Worm (Caenorhabditis elegans): ENCODE data around the gene dmsr-16.

Gene dmsr-16

ce11 chrV:6808962-6809361 lies at the start of gene dmsr-16:
dmsr-16 (minus strand) TSS chrV:6809062.
- no peak for TF ChIP-seq dao-5 (tag; optimal IDR thresholded peaks at IDR 0.05)
- no peak for TF ChIP-seq W03F9.2 (tag; optimal IDR thresholded peaks at IDR 0.05)
- no peak for TF ChIP-seq him-1 (tag; optimal IDR thresholded peaks at IDR 0.05)

- TF ChIP-seq W03F9.2 (tag; optimal IDR thresholded peaks at IDR 0.05) (no peak), him-1 (tag; optimal IDR thresholded peaks at IDR 0.05) (no peak), dao-5 (tag; optimal IDR thresholded peaks at IDR 0.05) (no peak)
These were observed 45.8 kb upstream of the dmsr-16 start, which contains the start of gene gpa-10 for ce11 chrV:6854711-6855110. gpa-10 (minus strand) TSS chrV:6854811.

- no peak for TF ChIP-seq W03F9.2 (tag; optimal IDR thresholded peaks at IDR 0.05)
- TF ChIP-seq him-1 (tag; optimal IDR thresholded peaks at IDR 0.05) = no peak
- no peak for TF ChIP-seq dao-5 (tag; optimal IDR thresholded peaks at IDR 0.05)
These were observed 37.6 kb upstream of the dmsr-16 start, which contains the start of gene lgc-54 for ce11 chrV:6846507-6846906. lgc-54 (minus strand) TSS chrV:6846607.

DNA sequence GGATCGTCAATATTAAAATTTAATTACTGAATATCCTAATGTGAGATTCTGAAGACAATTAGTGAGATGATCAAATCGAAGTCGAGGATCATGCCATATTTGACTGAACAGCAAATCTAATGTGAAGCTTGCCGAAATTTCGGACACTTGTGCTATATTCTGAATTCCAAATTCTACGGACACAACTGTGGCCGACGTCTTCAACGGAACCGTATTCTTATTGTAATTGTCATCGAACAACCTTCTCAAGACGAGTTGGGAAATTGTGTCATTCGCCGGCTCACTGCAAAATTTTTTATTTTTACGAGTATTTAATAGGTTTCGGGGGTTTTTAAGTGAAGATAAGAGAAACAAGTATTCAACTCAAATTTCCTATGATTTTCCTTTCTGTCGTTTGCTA lies 33.6 kb upstream of the dmsr-16 start, which contains the start of gene T15B7.1:
Gene T15B7.1, plus strand, starts transcription at position 301 of the 400 bp plus-strand sequence.
- TF ChIP-seq dao-5 (tag; optimal IDR thresholded peaks at IDR 0.05) (no peak), him-1 (tag; optimal IDR thresholded peaks at IDR 0.05) (no peak), W03F9.2 (tag; optimal IDR thresholded peaks at IDR 0.05) (no peak)

DNA sequence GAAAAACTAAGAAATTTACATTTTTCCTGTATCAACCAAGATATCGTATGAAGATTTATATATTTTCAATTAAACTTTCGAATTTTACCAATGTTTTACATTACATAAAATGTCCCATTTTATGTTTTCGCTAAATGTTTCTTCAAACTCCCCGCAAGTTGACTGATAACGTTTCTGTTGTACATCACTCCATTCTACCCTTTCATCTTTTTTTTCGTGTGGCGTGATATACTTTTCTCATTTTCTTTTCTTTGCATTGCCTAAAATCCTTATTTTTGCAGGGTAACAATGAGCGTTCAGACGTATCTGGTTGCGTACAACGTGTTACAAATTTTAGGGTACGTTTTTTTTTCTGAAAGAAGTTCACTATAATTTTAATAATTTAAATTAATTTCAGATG lies 30.1 kb upstream of the dmsr-16 start, which contains the start of gene hpo-8:
Gene hpo-8, plus strand, starts transcription at position 282 of the 400 bp plus-strand sequence.
- TF ChIP-seq dao-5 (tag; optimal IDR thresholded peaks at IDR 0.05) (no peak), him-1 (tag; optimal IDR thresholded peaks at IDR 0.05) (no peak), W03F9.2 (tag; optimal IDR thresholded peaks at IDR 0.05) (no peak)

DNA sequence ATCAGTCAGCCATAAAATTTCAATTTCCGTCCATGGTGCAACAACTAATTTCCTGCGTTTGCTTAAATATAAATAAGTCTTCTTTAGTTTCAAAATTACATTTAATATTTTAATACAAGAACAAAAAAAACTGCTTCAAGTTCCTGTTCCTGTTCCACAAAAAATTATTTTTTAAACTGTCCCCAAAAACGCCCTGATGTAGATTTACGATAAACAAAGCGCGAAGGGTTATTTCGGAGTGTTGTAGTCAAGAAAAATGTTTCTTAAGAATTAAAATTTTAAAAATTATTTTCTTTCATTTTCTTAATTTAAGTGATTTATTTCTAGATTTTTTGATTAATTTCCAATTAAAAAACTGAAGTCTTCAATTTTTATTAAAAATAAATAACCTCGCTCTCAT lies 29.7 kb upstream of the dmsr-16 start, which contains the start of gene T15B7.15:
Gene T15B7.15, minus strand, starts transcription at position 67 of the 400 bp plus-strand sequence.
- no peak for TF ChIP-seq dao-5 (tag; optimal IDR thresholded peaks at IDR 0.05)

ce11 chrV:6836036-6836435 lies 27.2 kb upstream of the dmsr-16 start:
- no peak for TF ChIP-seq dao-5 (tag; optimal IDR thresholded peaks at IDR 0.05)
- TF ChIP-seq W03F9.2 (tag; optimal IDR thresholded peaks at IDR 0.05) = no peak
- TF ChIP-seq him-1 (tag; optimal IDR thresholded peaks at IDR 0.05) = no peak

DNA sequence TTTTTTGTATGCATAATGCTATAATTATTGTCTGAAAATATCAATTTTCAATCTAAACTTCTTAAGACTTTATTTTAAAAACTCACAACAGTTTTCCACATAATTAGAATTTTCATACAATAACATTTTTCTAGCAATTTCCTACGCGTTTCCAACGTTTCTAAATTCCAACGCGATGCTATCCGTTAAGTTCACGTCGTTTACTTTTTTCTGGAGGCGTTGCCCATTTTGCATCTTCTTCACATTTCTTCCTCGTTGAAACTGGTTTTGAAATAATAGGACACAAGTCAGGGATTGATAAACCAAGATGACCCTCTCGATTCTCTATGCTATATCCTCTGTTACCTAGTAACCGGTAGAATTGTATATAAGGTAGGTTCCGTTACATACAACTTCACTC lies 26.4 kb upstream of the dmsr-16 start, which contains the start of the genes T15B7.14 and col-143:
Gene T15B7.14, minus strand, starts transcription at position 101 of the 400 bp plus-strand sequence.
Gene col-143, plus strand, starts transcription at position 394 of the 400 bp plus-strand sequence.
- TF ChIP-seq W03F9.2 (tag; optimal IDR thresholded peaks at IDR 0.05) (no peak), him-1 (tag; optimal IDR thresholded peaks at IDR 0.05) (no peak), dao-5 (tag; optimal IDR thresholded peaks at IDR 0.05) (no peak)

DNA sequence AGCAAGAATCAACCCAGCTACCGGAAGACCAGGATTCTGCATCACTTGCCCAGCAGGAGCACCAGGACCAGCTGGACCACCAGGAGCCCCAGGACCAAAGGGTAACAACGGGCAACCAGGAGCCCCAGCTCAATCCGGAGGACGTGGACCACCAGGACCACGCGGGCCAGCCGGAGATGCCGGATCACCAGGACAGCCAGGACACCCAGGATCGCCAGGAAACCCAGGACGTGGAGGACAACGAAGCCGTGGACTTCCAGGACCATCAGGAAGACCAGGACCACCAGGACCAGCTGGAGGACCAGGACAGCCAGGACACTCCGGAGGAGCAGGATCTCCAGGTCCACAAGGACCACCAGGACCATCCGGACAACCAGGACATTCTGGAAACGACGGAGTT lies 22.7 kb upstream of the dmsr-16 start:
- no peak for TF ChIP-seq dao-5 (tag; optimal IDR thresholded peaks at IDR 0.05)
- TF ChIP-seq W03F9.2 (tag; optimal IDR thresholded peaks at IDR 0.05) = no peak
- TF ChIP-seq him-1 (tag; optimal IDR thresholded peaks at IDR 0.05) = no peak

ce11 chrV:6830755-6831227 lies 21.9 kb upstream of the dmsr-16 start, which contains the start of gene col-142:
col-142 (plus strand) TSS chrV:6831177.
- TF ChIP-seq dao-5 (tag; optimal IDR thresholded peaks at IDR 0.05) (no peak), W03F9.2 (tag; optimal IDR thresholded peaks at IDR 0.05) (no peak), him-1 (tag; optimal IDR thresholded peaks at IDR 0.05) (no peak)

- no peak for TF ChIP-seq W03F9.2 (tag; optimal IDR thresholded peaks at IDR 0.05)
- TF ChIP-seq dao-5 (tag; optimal IDR thresholded peaks at IDR 0.05) = no peak
- TF ChIP-seq him-1 (tag; optimal IDR thresholded peaks at IDR 0.05) = no peak
These were observed 21.2 kb upstream of the dmsr-16 start for ce11 chrV:6830075-6830474.

DNA sequence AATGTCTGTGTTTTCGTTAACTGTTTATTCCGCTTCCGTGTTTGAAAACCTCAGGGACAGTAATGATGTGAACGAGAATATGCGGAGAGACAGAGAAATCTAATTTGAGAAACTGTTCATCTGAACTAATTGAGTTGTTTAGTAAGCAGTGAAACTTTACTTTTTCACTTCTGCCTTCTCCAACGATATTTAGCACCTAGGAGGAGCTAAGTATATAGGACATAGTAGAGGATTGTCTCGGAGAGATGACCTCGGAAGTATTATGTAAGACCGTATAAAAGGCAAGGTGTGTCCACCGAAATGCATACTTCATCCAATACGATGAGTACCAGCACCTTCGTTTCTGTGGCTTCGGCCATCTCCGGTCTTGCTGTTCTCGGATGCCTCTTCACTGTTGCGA lies 20.5 kb upstream of the dmsr-16 start, which contains the start of gene col-141:
Gene col-141, plus strand, starts transcription at position 301 of the 400 bp plus-strand sequence.
- no peak for TF ChIP-seq W03F9.2 (tag; optimal IDR thresholded peaks at IDR 0.05)
- no peak for TF ChIP-seq dao-5 (tag; optimal IDR thresholded peaks at IDR 0.05)
- TF ChIP-seq him-1 (tag; optimal IDR thresholded peaks at IDR 0.05) = no peak

ce11 chrV:6828786-6829185 lies 19.9 kb upstream of the dmsr-16 start, which contains the start of gene dmsr-15:
dmsr-15 (minus strand) TSS chrV:6828886.
- TF ChIP-seq dao-5 (tag; optimal IDR thresholded peaks at IDR 0.05) (no peak), W03F9.2 (tag; optimal IDR thresholded peaks at IDR 0.05) (no peak), him-1 (tag; optimal IDR thresholded peaks at IDR 0.05) (no peak)

DNA sequence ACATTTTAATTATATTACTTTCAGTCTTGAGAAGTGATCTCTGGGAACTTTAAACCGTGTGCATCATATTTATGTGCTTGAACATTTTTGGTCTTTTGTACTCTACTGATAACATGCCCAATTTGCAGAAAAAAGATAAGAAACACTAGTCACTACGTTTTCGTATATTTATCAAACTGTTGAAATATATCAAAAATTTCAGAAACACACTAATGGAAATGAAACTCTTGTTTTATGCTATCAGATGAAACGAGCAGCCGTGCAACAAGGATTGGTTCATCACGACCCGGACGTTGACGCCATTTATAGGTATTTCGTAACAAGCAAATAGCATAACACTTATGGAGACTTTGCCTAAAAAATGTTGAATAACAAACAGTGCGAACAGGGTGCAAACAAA lies 14.6 kb upstream of the dmsr-16 start:
- TF ChIP-seq him-1 (tag; optimal IDR thresholded peaks at IDR 0.05) (no peak), W03F9.2 (tag; optimal IDR thresholded peaks at IDR 0.05) (no peak), dao-5 (tag; optimal IDR thresholded peaks at IDR 0.05) (no peak)

- TF ChIP-seq dao-5 (tag; optimal IDR thresholded peaks at IDR 0.05) (no peak), him-1 (tag; optimal IDR thresholded peaks at IDR 0.05) (no peak), W03F9.2 (tag; optimal IDR thresholded peaks at IDR 0.05) (no peak)
These were observed 12.6 kb upstream of the dmsr-16 start, which contains the start of gene T15B7.8 for ce11 chrV:6821509-6821908. T15B7.8 (plus strand) TSS chrV:6821809.

Data from whole organism, L4/young adult.